Worm (Caenorhabditis elegans): ENCODE measurements around the gene C07H6.9.

- TF ChIP-seq sox-4 (tag; optimal IDR thresholded peaks at IDR 0.05) (no peak), ama-1 (optimal IDR thresholded peaks at IDR 0.05) (no peak)
Measured at ce11 chrIII:7535347-7535746, 36.1 kb upstream of the C07H6.9 start.

Data from whole organism, late embryonic.